Fruit fly (Drosophila melanogaster): ENCODE data around the gene mgr.

mgr gene

DNA sequence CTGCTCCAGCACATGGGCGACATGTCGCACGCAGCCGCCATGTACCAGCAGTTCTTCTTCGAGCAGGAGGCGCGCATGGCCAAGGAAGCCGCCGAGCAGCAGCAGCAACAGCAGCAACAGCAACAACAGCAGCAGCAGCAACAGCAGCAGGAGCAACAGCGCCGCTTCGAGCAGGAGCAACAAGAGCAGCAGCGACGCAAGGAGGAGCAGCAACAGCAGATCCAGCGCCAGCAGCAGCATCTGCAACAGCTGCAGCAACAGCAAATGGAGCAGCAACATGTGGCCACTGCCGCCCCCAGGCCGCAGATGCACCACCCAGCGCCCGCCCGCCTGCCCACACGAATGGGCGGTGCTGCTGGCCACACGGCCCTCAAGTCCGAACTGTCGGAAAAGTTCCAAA is 34.5 kb downstream of the mgr start:
- no peak for TF ChIP-seq Snoo (tag; optimal IDR thresholded peaks at IDR 0.05)
- TF ChIP-seq CG32121 (GFP tag; IDR thresholded peaks at IDR 0.05) = no peak
- no peak for TF ChIP-seq gl (tag; optimal IDR thresholded peaks at IDR 0.05)
- no peak for TF ChIP-seq CG14655 (GFP tag; optimal IDR thresholded peaks at IDR 0.05)
- TF ChIP-seq CG9948 (tag; optimal IDR thresholded peaks at IDR 0.05) = no peak
- no peak for TF ChIP-seq CG4496 (GFP tag; IDR thresholded peaks at IDR 0.05)
- TF ChIP-seq CG15710 (tag; optimal IDR thresholded peaks at IDR 0.05) = no peak
- no peak for TF ChIP-seq CG17806 (tag; optimal IDR thresholded peaks at IDR 0.05)
- no peak for TF ChIP-seq CG34367 (tag; optimal IDR thresholded peaks at IDR 0.05)

DNA sequence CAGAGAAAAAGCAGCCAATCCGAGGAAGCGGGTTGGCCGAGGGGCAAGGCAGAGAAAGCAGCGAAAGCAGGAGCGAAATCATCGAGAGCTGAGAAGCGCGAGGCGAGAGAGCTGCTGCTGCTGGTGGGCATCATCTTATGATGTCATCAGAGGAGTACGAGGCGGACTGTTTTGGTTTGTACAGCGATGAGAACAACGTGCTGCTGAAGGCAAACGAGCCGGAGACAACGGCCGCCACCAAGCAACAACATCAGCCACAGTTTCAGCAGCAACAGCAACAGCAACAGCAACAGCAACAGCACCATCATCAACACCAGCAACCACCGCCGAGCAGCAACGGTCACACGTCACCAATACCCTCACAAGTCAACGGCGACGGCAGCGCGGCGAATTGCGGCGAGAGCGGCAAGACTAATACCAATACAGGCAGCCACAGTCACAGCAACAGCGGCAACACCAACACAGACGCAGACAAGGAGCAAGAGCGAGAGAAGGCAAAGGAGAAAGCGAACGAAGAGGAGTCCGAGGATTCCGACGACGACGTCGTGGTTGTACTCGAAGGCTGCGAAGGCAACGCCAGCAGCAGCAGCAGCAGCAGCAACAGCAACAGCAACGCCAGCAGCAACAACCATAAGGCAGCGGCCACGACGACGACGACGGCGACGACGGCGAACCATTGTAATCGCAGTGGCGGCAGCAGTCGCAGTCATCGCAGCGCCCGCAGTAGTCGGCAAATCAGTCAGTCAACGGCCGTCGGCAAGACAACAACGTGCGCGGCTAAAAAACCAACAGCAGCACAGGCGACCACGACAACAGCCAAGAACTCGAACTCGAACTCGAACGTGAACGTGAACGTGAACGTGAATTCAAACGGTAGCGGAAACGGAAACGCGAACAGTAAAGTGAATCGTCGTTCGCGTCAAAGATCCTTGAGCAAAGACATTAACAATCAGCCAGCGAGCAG is 37.3 kb downstream of the mgr start:
- TF ChIP-seq Pif1A (GFP tag; optimal IDR thresholded peaks at IDR 0.05) (peak; percentile 5), CG13204 (GFP tag; optimal IDR thresholded peaks at IDR 0.05) (peak; percentile 57), EcR (GFP tag; optimal IDR thresholded peaks at IDR 0.05) (no peak)

DNA sequence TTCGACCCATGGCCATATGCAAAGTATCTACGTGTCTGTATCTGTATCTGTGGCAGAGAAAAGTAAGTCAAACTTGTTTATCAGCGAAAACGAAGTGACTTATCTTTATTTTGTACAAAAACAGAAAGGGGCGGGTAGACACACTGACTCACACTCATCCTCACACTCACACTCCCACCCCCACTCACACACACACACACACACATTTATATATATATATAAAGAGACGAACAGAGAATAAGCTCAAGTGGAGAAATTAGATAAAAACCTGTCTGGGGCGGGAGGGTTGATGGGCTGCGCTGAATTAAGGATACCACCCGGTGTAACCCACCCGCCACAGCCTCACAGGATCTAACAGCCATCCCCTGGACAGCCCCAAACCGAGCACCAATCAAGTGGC is 38.9 kb downstream of the mgr start:
- TF ChIP-seq CG4496 (GFP tag; IDR thresholded peaks at IDR 0.05) (no peak), CG17806 (tag; optimal IDR thresholded peaks at IDR 0.05) (no peak), Pif1B (GFP tag; optimal IDR thresholded peaks at IDR 0.05) (no peak)

DNA sequence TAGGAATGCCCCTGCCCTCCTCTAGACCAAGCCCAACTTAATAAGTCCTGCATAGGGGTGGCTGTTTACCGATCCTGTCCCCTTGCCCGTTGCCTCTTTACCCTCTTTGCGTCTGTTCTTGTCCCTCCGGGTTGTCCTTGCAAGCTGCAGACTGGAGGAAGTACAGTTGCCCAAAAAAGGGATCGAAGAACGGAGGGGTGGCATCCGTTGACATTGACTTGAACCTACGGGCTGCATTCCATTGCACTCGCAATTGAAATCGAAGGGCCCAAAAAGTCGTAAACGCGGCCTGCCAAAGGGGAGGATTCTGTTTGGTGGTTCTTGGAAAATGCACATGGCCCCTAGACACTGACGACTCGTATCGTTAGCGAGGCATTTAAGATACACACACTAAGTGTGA is 39.3 kb downstream of the mgr start:
- TF ChIP-seq CG32121 (GFP tag; IDR thresholded peaks at IDR 0.05) (no peak), gl (tag; optimal IDR thresholded peaks at IDR 0.05) (no peak), CG12605 (GFP tag; IDR thresholded peaks at IDR 0.05) (no peak), Snoo (tag; optimal IDR thresholded peaks at IDR 0.05) (no peak), CG17806 (tag; optimal IDR thresholded peaks at IDR 0.05) (no peak), EcR (GFP tag; optimal IDR thresholded peaks at IDR 0.05) (no peak), Pif1B (GFP tag; optimal IDR thresholded peaks at IDR 0.05) (no peak), CG8159 (tag; optimal IDR thresholded peaks at IDR 0.05) (no peak), Pif1A (GFP tag; optimal IDR thresholded peaks at IDR 0.05) (no peak), D1 (tag; optimal IDR thresholded peaks at IDR 0.05) (no peak), CG15710 (tag; optimal IDR thresholded peaks at IDR 0.05) (no peak), CG34367 (tag; optimal IDR thresholded peaks at IDR 0.05) (no peak), fd96Ca (GFP tag; IDR thresholded peaks at IDR 0.05) (no peak), CG4496 (GFP tag; IDR thresholded peaks at IDR 0.05) (no peak), CG10348 (GFP tag; IDR thresholded peaks at IDR 0.05) (no peak), CG13204 (GFP tag; optimal IDR thresholded peaks at IDR 0.05) (no peak), CG9948 (tag; optimal IDR thresholded peaks at IDR 0.05) (no peak)

DNA sequence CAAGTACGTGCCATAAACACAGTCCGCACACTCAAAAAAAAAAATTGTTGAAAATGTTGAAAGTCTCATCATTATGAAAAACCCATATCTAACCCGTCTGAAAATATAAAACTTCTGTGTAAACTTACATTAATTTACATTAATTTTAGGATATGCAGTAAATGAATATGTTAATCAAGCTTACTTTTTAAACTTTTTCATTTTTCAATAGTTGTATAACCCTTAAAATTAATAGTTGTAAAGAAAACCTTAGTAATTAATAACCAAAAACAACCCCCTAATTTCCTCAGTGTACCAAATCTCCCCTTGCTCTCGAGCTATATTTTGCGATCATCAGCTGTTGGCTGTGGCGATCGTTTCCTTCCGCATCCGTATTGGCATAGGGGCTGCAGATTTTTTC is 40.9 kb downstream of the mgr start:
- peak; percentile 23 for TF ChIP-seq CG8159 (tag; optimal IDR thresholded peaks at IDR 0.05)
- TF ChIP-seq CG14655 (GFP tag; optimal IDR thresholded peaks at IDR 0.05) = no peak
- peak; percentile 3 for TF ChIP-seq CG9948 (tag; optimal IDR thresholded peaks at IDR 0.05)

DNA sequence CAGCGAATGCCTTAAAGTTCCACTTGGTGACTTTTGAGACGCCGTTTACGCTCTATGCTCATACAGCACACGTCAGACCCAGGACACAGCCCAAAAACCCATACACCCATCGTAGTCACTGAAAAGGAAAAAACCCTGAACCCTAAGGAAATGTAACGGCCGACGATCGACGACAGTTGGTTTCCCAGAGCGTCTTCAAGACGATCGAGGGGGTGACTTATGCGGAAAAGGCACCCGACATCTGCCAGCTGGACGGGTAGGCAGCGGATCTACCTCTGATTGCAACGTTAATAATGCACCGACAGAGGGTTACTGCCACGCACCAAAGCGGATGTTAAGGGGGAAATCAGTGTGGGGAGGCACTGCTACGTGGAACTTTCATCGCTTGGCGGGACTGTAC is 43.4 kb downstream of the mgr start:
- TF ChIP-seq CG8159 (tag; optimal IDR thresholded peaks at IDR 0.05) (no peak), fd96Ca (GFP tag; IDR thresholded peaks at IDR 0.05) (no peak), CG34367 (tag; optimal IDR thresholded peaks at IDR 0.05) (no peak), CG15710 (tag; optimal IDR thresholded peaks at IDR 0.05) (no peak), Pif1B (GFP tag; optimal IDR thresholded peaks at IDR 0.05) (no peak), CG14655 (GFP tag; optimal IDR thresholded peaks at IDR 0.05) (no peak), CG4496 (GFP tag; IDR thresholded peaks at IDR 0.05) (no peak), Pif1A (GFP tag; optimal IDR thresholded peaks at IDR 0.05) (no peak), CG17806 (tag; optimal IDR thresholded peaks at IDR 0.05) (no peak), EcR (GFP tag; optimal IDR thresholded peaks at IDR 0.05) (no peak), gl (tag; optimal IDR thresholded peaks at IDR 0.05) (no peak), CG12605 (GFP tag; IDR thresholded peaks at IDR 0.05) (no peak), CG32121 (GFP tag; IDR thresholded peaks at IDR 0.05) (no peak), CG9948 (tag; optimal IDR thresholded peaks at IDR 0.05) (no peak), D1 (tag; optimal IDR thresholded peaks at IDR 0.05) (no peak)

DNA sequence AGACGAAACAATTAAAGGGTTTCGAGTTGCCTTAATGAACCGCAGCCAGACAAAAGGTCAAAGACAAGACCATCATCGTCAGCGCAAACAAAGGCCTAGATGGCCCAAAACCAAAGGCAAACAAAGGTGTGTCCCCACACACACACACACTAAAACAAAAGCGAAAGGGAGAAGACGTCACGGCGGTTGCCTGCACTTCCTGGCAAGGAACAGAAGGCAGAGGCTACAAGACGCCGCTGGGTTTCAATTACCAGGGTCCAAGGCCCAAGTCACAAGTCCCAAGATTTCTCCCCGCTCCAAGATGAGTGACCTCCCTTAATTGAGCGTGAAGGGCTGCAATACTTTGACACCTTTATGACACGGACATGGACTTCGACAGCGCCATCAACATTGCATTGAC is 46.1 kb downstream of the mgr start:
- no peak for TF ChIP-seq CG4496 (GFP tag; IDR thresholded peaks at IDR 0.05)
- TF ChIP-seq EcR (GFP tag; optimal IDR thresholded peaks at IDR 0.05) = no peak
- TF ChIP-seq Pif1A (GFP tag; optimal IDR thresholded peaks at IDR 0.05) = no peak
- TF ChIP-seq CG8301 (tag; optimal IDR thresholded peaks at IDR 0.05) = no peak
- no peak for TF ChIP-seq Snoo (tag; optimal IDR thresholded peaks at IDR 0.05)
- no peak for TF ChIP-seq CG15710 (tag; optimal IDR thresholded peaks at IDR 0.05)
- TF ChIP-seq CG13204 (GFP tag; optimal IDR thresholded peaks at IDR 0.05) = no peak
- no peak for TF ChIP-seq CG34367 (tag; optimal IDR thresholded peaks at IDR 0.05)
- no peak for TF ChIP-seq CG32121 (GFP tag; IDR thresholded peaks at IDR 0.05)
- no peak for TF ChIP-seq rn (GFP tag; IDR thresholded peaks at IDR 0.05)
- no peak for TF ChIP-seq CG17806 (tag; optimal IDR thresholded peaks at IDR 0.05)
- TF ChIP-seq gl (tag; optimal IDR thresholded peaks at IDR 0.05) = no peak
- TF ChIP-seq Pif1B (GFP tag; optimal IDR thresholded peaks at IDR 0.05) = no peak
- TF ChIP-seq CG14655 (GFP tag; optimal IDR thresholded peaks at IDR 0.05) = no peak
- TF ChIP-seq Ets98B (GFP tag; IDR thresholded peaks at IDR 0.05) = no peak

All from whole organism, pupa.